Worm (Caenorhabditis elegans): ENCODE results near the gene EEED8.12.

The EEED8.12 gene

DNA sequence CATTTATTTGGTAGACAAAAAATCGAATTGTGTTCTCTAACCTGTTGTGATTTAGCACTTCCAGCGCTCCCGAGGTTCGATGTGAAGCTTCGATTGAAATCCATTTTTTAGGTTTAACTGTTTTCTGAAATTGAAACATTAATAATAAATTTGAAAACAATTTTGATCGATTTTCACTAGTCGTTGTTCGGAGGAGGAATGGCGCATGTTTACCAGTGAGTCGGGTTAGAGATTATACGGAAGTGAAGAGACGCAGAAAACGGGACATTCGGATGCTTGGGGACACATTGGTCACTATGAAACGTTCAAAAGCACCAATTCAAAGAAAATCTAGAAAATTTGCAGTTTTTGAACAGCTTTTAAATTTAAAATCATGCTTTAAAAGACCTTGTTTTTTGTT is 10.0 kb downstream of the EEED8.12 start, which contains the start of gene fbxl-3:
Gene fbxl-3 (minus strand): TSS at position 124 of the 400 bp plus-strand sequence.
- TF ChIP-seq ama-1 (optimal IDR thresholded peaks at IDR 0.05) = no peak
- no peak for TF ChIP-seq nfya-1 (tag; optimal IDR thresholded peaks at IDR 0.05)
- no peak for TF ChIP-seq ceh-6 (GFP tag; optimal IDR thresholded peaks at IDR 0.05)

DNA sequence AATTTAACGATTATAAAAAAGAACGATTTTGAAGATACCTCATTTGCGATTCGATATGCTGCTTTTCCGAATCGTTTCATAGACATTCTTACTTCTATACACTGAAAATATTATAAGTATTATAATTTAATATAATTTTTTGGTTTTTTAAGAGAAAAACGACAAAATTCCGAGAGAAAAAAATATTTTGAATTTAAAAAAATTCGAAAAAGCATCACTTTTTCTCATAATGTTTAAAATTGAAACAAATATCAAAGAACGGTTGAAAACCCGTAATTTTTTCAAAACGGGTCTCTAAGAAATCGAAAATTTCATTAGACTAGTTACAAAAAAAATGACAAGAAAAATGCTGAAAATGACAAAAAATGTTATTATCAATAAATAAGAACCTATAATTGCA is 13.2 kb downstream of the EEED8.12 start, which contains the start of gene pink-1:
Gene pink-1 (minus strand): TSS at position 101 of the 400 bp plus-strand sequence.
- TF ChIP-seq tbx-2 (tag; optimal IDR thresholded peaks at IDR 0.05) = no peak
- no peak for TF ChIP-seq ceh-24 (tag; optimal IDR thresholded peaks at IDR 0.05)
- TF ChIP-seq odd-2 (tag; optimal IDR thresholded peaks at IDR 0.05) = no peak
- no peak for TF ChIP-seq ceh-14 (tag; optimal IDR thresholded peaks at IDR 0.05)

DNA sequence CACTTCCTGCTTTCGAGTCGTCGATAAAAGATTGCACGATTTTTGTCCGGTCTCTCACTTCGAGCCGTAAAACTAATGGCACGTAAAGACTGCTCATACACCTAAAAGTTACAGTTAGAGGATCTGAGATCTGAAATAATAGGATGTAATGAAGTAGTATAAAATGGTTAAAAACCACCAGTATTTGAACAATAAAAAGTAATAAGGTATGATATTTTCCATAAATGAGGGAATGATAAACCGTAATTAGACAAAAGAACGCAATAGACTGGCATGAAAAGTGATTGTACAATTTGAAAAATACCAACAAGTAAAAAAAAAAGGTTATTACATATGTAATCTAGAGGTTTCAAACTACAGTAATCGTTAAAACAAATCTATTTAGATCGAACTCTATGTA is 15.7 kb downstream of the EEED8.12 start, which contains the start of gene brap-2:
Gene brap-2 (minus strand): TSS at position 101 of the 400 bp plus-strand sequence.
- TF ChIP-seq hlh-15 (tag; optimal IDR thresholded peaks at IDR 0.05) (no peak), ceh-19 (GFP tag; optimal IDR thresholded peaks at IDR 0.05) (no peak), sox-4 (tag; optimal IDR thresholded peaks at IDR 0.05) (no peak), ceh-2 (tag; optimal IDR thresholded peaks at IDR 0.05) (no peak), C08G9.2 (tag; optimal IDR thresholded peaks at IDR 0.05) (no peak), eyg-1 (tag; optimal IDR thresholded peaks at IDR 0.05) (no peak)

DNA sequence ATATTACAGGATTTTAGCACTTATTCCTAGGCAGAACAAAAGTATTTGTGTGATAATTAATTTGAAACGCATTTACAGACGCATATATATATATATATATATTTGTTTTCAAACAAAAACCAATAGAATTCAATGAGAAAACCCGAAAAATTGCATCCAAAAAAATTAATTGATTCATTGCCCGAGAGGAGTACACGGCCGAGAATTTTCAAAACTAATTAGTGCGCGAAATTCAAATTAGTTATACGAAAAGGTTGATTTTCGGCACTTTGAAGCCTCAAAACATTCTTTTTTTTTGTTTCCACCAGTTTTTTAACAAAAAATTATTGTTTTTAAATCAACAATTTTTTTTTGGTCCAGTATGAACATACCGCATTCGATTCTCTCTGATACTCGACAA is 17.4 kb downstream of the EEED8.12 start:
- no peak for TF ChIP-seq elt-4 (tag; optimal IDR thresholded peaks at IDR 0.05)
- TF ChIP-seq elt-2 (tag; optimal IDR thresholded peaks at IDR 0.05) = peak; percentile 2

DNA sequence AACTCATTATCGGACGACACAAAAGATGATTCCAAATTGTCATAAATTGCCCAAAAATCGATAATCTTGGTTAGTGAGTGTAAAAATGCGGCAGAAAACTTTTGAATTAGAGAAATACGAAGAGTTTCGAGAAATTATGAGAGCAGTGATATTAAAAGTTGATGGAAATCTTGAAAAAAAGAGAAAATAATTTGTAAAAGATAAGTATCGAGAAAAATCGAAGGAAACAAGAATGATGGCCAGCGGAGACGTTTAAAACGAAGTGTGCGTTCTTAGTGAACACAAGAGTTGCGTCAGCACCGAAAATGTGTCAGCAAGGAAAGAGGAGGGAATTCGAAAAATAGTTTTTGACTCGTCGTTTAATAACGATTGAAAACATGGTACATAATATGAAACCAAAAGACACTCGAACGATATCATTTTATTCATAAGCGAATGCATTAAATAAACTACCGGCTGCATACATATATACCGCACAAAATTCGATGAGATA is 18.9 kb downstream of the EEED8.12 start, which contains the start of gene ndx-6:
Gene ndx-6 (minus strand): TSS at position 51 of the 493 bp plus-strand sequence.
- TF ChIP-seq dmd-4 (tag; optimal IDR thresholded peaks at IDR 0.05; ENCODE audit: borderline replicate concordance) (no peak), C08G9.2 (tag; optimal IDR thresholded peaks at IDR 0.05) (peak; percentile 14), C38D4.7 (GFP tag; optimal IDR thresholded peaks at IDR 0.05) (peak; percentile 16), sox-2 (GFP tag; IDR thresholded peaks at IDR 0.05) (no peak), fkh-10 (GFP tag; optimal IDR thresholded peaks at IDR 0.05) (no peak), tbx-2 (tag; optimal IDR thresholded peaks at IDR 0.05) (peak; percentile 71), syd-9 (tag; optimal IDR thresholded peaks at IDR 0.05) (no peak), dve-1 (tag; optimal IDR thresholded peaks at IDR 0.05) (peak; percentile 40), ceh-34 (tag; optimal IDR thresholded peaks at IDR 0.05) (peak; percentile 56), ceh-18 (tag; optimal IDR thresholded peaks at IDR 0.05) (peak; percentile 60), ets-4 (tag; optimal IDR thresholded peaks at IDR 0.05) (peak; percentile 16), unc-86 (tag; optimal IDR thresholded peaks at IDR 0.05) (peak; percentile 43), unc-42 (tag; optimal IDR thresholded peaks at IDR 0.05) (peak; percentile 44), pqm-1 (tag; optimal IDR thresholded peaks at IDR 0.05) (no peak), unc-3 (GFP tag; conservative IDR thresholded peaks at IDR 0.05) (no peak), unc-3 (tag; optimal IDR thresholded peaks at IDR 0.05) (peak; percentile 58), pat-9 (tag; optimal IDR thresholded peaks at IDR 0.05) (peak; percentile 42), sdc-2 (tag; optimal IDR thresholded peaks at IDR 0.05) (peak; percentile 11), ttx-3 (tag; optimal IDR thresholded peaks at IDR 0.05) (peak; percentile 19), nfya-1 (tag; optimal IDR thresholded peaks at IDR 0.05) (peak; percentile 70), fkh-6 (tag; optimal IDR thresholded peaks at IDR 0.05) (peak; percentile 44), rnt-1 (tag; optimal IDR thresholded peaks at IDR 0.05) (peak; percentile 43), ceh-19 (GFP tag; optimal IDR thresholded peaks at IDR 0.05) (peak; percentile 53), pax-1 (tag; optimal IDR thresholded peaks at IDR 0.05) (no peak), gmeb-2 (tag; optimal IDR thresholded peaks at IDR 0.05) (no peak), ceh-48 (tag; optimal IDR thresholded peaks at IDR 0.05) (peak; percentile 46), elt-2 (tag; optimal IDR thresholded peaks at IDR 0.05) (peak; percentile 91), hlh-8 (tag; optimal IDR thresholded peaks at IDR 0.05) (peak; percentile 10), fax-1 (tag; optimal IDR thresholded peaks at IDR 0.05) (no peak), ceh-31 (tag; optimal IDR thresholded peaks at IDR 0.05) (peak; percentile 78), ref-2 (tag; optimal IDR thresholded peaks at IDR 0.05) (peak; percentile 55)

Measured in whole organism, late embryonic.